Fruit fly (Drosophila melanogaster) whole organism, embryonic: ENCODE data around the gene Cralbp.

ENCODE experiments used
- Atf-2 ChIP-seq: fragments of 200-800 bp; sonication (Bioruptor generic); optimal IDR thresholded peaks from 2 replicates; lab custom pipeline; 2016; ENCODE audit warnings: missing biosample characterization, missing genetic modification characterization
- CG10209 ChIP-seq: fragments of 200-800 bp; sonication (Bioruptor generic); optimal IDR thresholded peaks from 3 replicates; lab custom pipeline; 2017; ENCODE audit warnings: missing biosample characterization, mild to moderate bottlenecking, missing genetic modification characterization, missing genetic modification reagents
- CG1024 ChIP-seq: fragments of 200-800 bp; sonication (Bioruptor generic); IDR thresholded peaks from 2 replicates; pipeline ENCODE4 v1.3.6; 2022; ENCODE audit warnings: missing biosample characterization, missing genetic modification characterization
- CG12659 ChIP-seq: fragments of 200-800 bp; sonication (Bioruptor generic); optimal IDR thresholded peaks from 3 replicates; lab custom pipeline; 2017; ENCODE audit warnings: mild to moderate bottlenecking, missing biosample characterization, missing genetic modification reagents, missing genetic modification characterization
- CG13424 ChIP-seq: fragments of 200-800 bp; sonication (Bioruptor generic); optimal IDR thresholded peaks from 2 replicates; lab custom pipeline; 2019; ENCODE audit warnings: missing biosample characterization, mild to moderate bottlenecking, missing genetic modification characterization, moderate library complexity
- CG15269 ChIP-seq: fragments of 200-800 bp; sonication (Bioruptor generic); optimal IDR thresholded peaks from 2 replicates; lab custom pipeline; 2018; ENCODE audit warnings: missing biosample characterization, mild to moderate bottlenecking, missing genetic modification characterization, moderate library complexity
- CG17359 ChIP-seq: fragments of 200-800 bp; sonication (Bioruptor generic); optimal IDR thresholded peaks from 3 replicates; lab custom pipeline; 2018; ENCODE audit warnings: missing biosample characterization, mild to moderate bottlenecking, missing genetic modification characterization, moderate library complexity
- CG1792 ChIP-seq: fragments of 200-800 bp; sonication (Bioruptor generic); optimal IDR thresholded peaks from 2 replicates; lab custom pipeline; 2016; ENCODE audit warnings: missing biosample characterization, missing genetic modification characterization
- CG18262 ChIP-seq: fragments of 200-800 bp; optimal IDR thresholded peaks from 3 replicates; lab custom pipeline; 2019; ENCODE audit warnings: missing biosample characterization, mild to moderate bottlenecking, missing genetic modification characterization, moderate library complexity
- CG30020 ChIP-seq: fragments of 200-800 bp; optimal IDR thresholded peaks from 2 replicates; lab custom pipeline; 2019; ENCODE audit warnings: missing biosample characterization, mild to moderate bottlenecking, missing genetic modification characterization, moderate library complexity
- CG30403 ChIP-seq: fragments of 200-800 bp; sonication (Bioruptor generic); optimal IDR thresholded peaks from 3 replicates; lab custom pipeline; 2016; ENCODE audit warnings: missing biosample characterization, missing genetic modification characterization
- CG3281 ChIP-seq: fragments of 200-800 bp; sonication (Bioruptor generic); optimal IDR thresholded peaks from 3 replicates; lab custom pipeline; 2017; ENCODE audit warnings: missing biosample characterization, mild to moderate bottlenecking, missing genetic modification characterization
- CG4617 ChIP-seq: fragments of 200-800 bp; sonication (Bioruptor generic); optimal IDR thresholded peaks from 3 replicates; lab custom pipeline; 2016; ENCODE audit warnings: missing biosample characterization, missing genetic modification characterization, borderline replicate concordance
- CG5953 ChIP-seq: fragments of 200-800 bp; sonication (Bioruptor generic); IDR thresholded peaks from 2 replicates; pipeline ENCODE4 v1.3.6; 2022; ENCODE audit warnings: missing biosample characterization, missing genetic modification characterization
- CG6813 ChIP-seq: fragments of 200-800 bp; sonication (Bioruptor generic); optimal IDR thresholded peaks from 2 replicates; lab custom pipeline; 2017; ENCODE audit warnings: missing biosample characterization, missing genetic modification characterization, mild to moderate bottlenecking, moderate library complexity, missing genetic modification reagents
- CG7357 ChIP-seq: fragments of 200-800 bp; sonication (Bioruptor generic); IDR thresholded peaks from 3 replicates; pipeline ENCODE4 v1.3.6; 2022; ENCODE audit warnings: missing biosample characterization, missing genetic modification characterization
- CG8290 ChIP-seq, 3 experiments: fragments of 200-800 bp; sonication (Bioruptor generic); optimal IDR thresholded peaks; 2 replicates each; lab custom pipeline; 2016 to 2019; ENCODE audit warnings: missing biosample characterization in 3 of 3, missing genetic modification characterization in 3 of 3, mild to moderate bottlenecking in 2 of 3, moderate library complexity in 1 of 3
- CG8388 ChIP-seq: fragments of 200-800 bp; sonication (Bioruptor generic); optimal IDR thresholded peaks from 2 replicates; lab custom pipeline; 2019; ENCODE audit warnings: missing biosample characterization, mild to moderate bottlenecking, missing genetic modification characterization, moderate library complexity
- CG8924 ChIP-seq: fragments of 200-800 bp; optimal IDR thresholded peaks from 3 replicates; lab custom pipeline; 2019; ENCODE audit warnings: missing biosample characterization, mild to moderate bottlenecking, missing genetic modification characterization, moderate library complexity
- CG9215 ChIP-seq: fragments of 200-800 bp; sonication (Bioruptor generic); IDR thresholded peaks from 2 replicates; pipeline ENCODE4 v1.3.6; 2022; ENCODE audit warnings: missing biosample characterization, missing genetic modification characterization
- CrebB ChIP-seq: fragments of 200-800 bp; sonication (Bioruptor generic); optimal IDR thresholded peaks from 3 replicates; lab custom pipeline; 2018; ENCODE audit warnings: missing biosample characterization, mild to moderate bottlenecking, missing genetic modification characterization
- Eip74EF ChIP-seq, 2 experiments: fragments of 200-800 bp in 1 of 2; fragments of >200 bp in 1 of 2; sonication (Bioruptor generic) in 1 of 2; optimal IDR thresholded peaks; 2 replicates each; lab custom pipeline; 2017 to 2019; ENCODE audit warnings: missing biosample characterization in 2 of 2, missing genetic modification characterization in 2 of 2, mild to moderate bottlenecking in 1 of 2, moderate library complexity in 1 of 2
- Ets97D ChIP-seq: fragments of 200-800 bp; sonication (Bioruptor generic); optimal IDR thresholded peaks from 3 replicates; lab custom pipeline; 2016; ENCODE audit warnings: missing biosample characterization, missing genetic modification characterization
- Fer2 ChIP-seq: fragments of 200-800 bp; sonication (Bioruptor generic); optimal IDR thresholded peaks from 2 replicates; lab custom pipeline; 2018; ENCODE audit warnings: missing biosample characterization, mild to moderate bottlenecking, missing genetic modification characterization, moderate library complexity
- HLH4C ChIP-seq: fragments of 200-800 bp; sonication (Bioruptor generic); IDR thresholded peaks from 3 replicates; pipeline ENCODE4 v1.3.6; 2022; ENCODE audit warnings: missing biosample characterization, missing genetic modification characterization; ENCODE audit not compliant: partially characterized antibody
- Kr ChIP-seq: fragments of 200-800 bp; sonication (Bioruptor generic); optimal IDR thresholded peaks from 2 replicates; lab custom pipeline; 2017; ENCODE audit warnings: missing biosample characterization, mild to moderate bottlenecking, missing genetic modification characterization
- Med ChIP-seq: fragments of 200-800 bp; sonication (Bioruptor generic); peaks from one replicate; lab custom pipeline; 2016; ENCODE audit warnings: missing biosample characterization, missing genetic modification characterization, mild to moderate bottlenecking, inconsistent platforms, moderate library complexity
- Mes4 ChIP-seq: fragments of 200-800 bp; sonication (Bioruptor generic); optimal IDR thresholded peaks from 2 replicates; lab custom pipeline; 2016; ENCODE audit warnings: missing biosample characterization, missing genetic modification characterization
- NFAT ChIP-seq: fragments of 200-800 bp; sonication (Bioruptor generic); IDR thresholded peaks from 2 replicates; pipeline ENCODE4 v1.3.6; 2022; ENCODE audit warnings: missing biosample characterization, missing genetic modification characterization
- Ptx1 ChIP-seq: fragments of 200-800 bp; sonication (Bioruptor generic); IDR thresholded peaks from 2 replicates; pipeline ENCODE4 v1.3.6; 2022; ENCODE audit warnings: missing biosample characterization, missing genetic modification characterization
- Ravus ChIP-seq: fragments of 200-800 bp; sonication (Bioruptor generic); IDR thresholded peaks from 2 replicates; pipeline ENCODE4 v1.3.6; 2022; ENCODE audit warnings: missing biosample characterization, missing genetic modification characterization
- Sox102F ChIP-seq: fragments of 200-800 bp; sonication (Bioruptor generic); optimal IDR thresholded peaks from 2 replicates; lab custom pipeline; 2018; ENCODE audit warnings: missing biosample characterization, mild to moderate bottlenecking, missing genetic modification characterization, moderate library complexity
- bsh ChIP-seq, 2 experiments: fragments of 200-800 bp; sonication (Bioruptor generic); optimal IDR thresholded peaks; 2 replicates each; lab custom pipeline; 2017 to 2018; ENCODE audit warnings: mild to moderate bottlenecking in 2 of 2, missing biosample characterization in 2 of 2, missing genetic modification characterization in 2 of 2, moderate library complexity in 1 of 2
- caup ChIP-seq: fragments of 200-800 bp; sonication (Bioruptor generic); optimal IDR thresholded peaks from 3 replicates; lab custom pipeline; 2017; ENCODE audit warnings: missing biosample characterization, mild to moderate bottlenecking, missing genetic modification characterization, moderate library complexity; ENCODE audit not compliant: severe bottlenecking
- cg ChIP-seq: fragments of 200-800 bp; sonication (Bioruptor generic); optimal IDR thresholded peaks from 3 replicates; lab custom pipeline; 2019; ENCODE audit warnings: missing biosample characterization, mild to moderate bottlenecking, missing genetic modification characterization, moderate library complexity
- chif ChIP-seq, 2 experiments: fragments of 200-800 bp; sonication (Bioruptor generic); optimal IDR thresholded peaks; 3 replicates each; lab custom pipeline; 2016; ENCODE audit warnings: missing biosample characterization in 2 of 2, missing genetic modification characterization in 2 of 2
- dmrt99B ChIP-seq: fragments of 200-800 bp; sonication (Bioruptor generic); optimal IDR thresholded peaks from 2 replicates; lab custom pipeline; 2018; ENCODE audit warnings: missing biosample characterization, mild to moderate bottlenecking, missing genetic modification characterization, moderate library complexity
- grau ChIP-seq: fragments of 200-800 bp; optimal IDR thresholded peaks from 3 replicates; lab custom pipeline; 2019; ENCODE audit warnings: missing biosample characterization, mild to moderate bottlenecking, missing genetic modification characterization, moderate library complexity
- gt ChIP-seq: fragments of 200-800 bp; sonication (Bioruptor generic); IDR thresholded peaks from 2 replicates; pipeline ENCODE4 v1.3.6; 2022; ENCODE audit warnings: missing biosample characterization, missing genetic modification characterization
- hth ChIP-seq: fragments of >200 bp; optimal IDR thresholded peaks from 2 replicates; lab custom pipeline; 2017; ENCODE audit warnings: inconsistent platforms
- kah ChIP-seq: fragments of 200-800 bp; sonication (Bioruptor generic); optimal IDR thresholded peaks from 2 replicates; lab custom pipeline; 2018; ENCODE audit warnings: missing biosample characterization, mild to moderate bottlenecking, missing genetic modification characterization
- nom ChIP-seq: fragments of 200-800 bp; sonication (Bioruptor generic); optimal IDR thresholded peaks from 2 replicates; lab custom pipeline; 2017; ENCODE audit warnings: missing biosample characterization, missing genetic modification characterization, mild to moderate bottlenecking, moderate library complexity, missing genetic modification reagents
- psq ChIP-seq: fragments of 200-800 bp; sonication (Bioruptor generic); optimal IDR thresholded peaks from 2 replicates; lab custom pipeline; 2017; ENCODE audit warnings: missing biosample characterization, missing genetic modification characterization
- rib ChIP-seq: fragments of 200-800 bp; sonication (Bioruptor generic); IDR thresholded peaks from 2 replicates; pipeline ENCODE4 v1.3.6; 2022; ENCODE audit warnings: missing biosample characterization, missing genetic modification characterization
- sr ChIP-seq: fragments of 200-800 bp; sonication (Bioruptor generic); IDR thresholded peaks from 3 replicates; pipeline ENCODE4 v1.3.6; 2022; ENCODE audit warnings: missing biosample characterization, missing genetic modification characterization
- tap ChIP-seq: fragments of 200-800 bp; optimal IDR thresholded peaks from 3 replicates; lab custom pipeline; 2019; ENCODE audit warnings: missing biosample characterization, mild to moderate bottlenecking, missing genetic modification characterization, moderate library complexity
- unpg ChIP-seq: fragments of 200-800 bp; sonication (Bioruptor generic); optimal IDR thresholded peaks from 3 replicates; lab custom pipeline; 2018; ENCODE audit warnings: missing biosample characterization, mild to moderate bottlenecking, missing genetic modification characterization, moderate library complexity
- z ChIP-seq: fragments of 200-800 bp; sonication (Bioruptor generic); IDR thresholded peaks from 3 replicates; pipeline ENCODE4 v1.3.6; 2022; ENCODE audit warnings: missing biosample characterization, missing genetic modification characterization

The Cralbp gene

DNA sequence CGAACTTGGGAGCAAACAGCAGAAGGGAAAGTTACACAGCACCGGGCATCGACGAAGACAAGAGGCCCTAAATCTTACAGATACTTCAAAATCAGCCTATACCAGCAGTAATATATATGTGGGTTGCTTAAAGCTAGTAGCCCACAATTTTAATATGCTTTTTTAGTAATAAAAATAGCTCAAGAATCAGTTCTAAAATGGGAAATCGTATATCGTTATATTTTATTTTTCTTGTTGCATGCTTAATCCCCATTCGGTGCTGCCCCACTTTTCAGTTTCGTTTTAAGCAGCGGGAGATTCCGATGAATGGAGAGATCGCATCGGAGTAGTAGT lies 21.5 kb upstream of the Cralbp start (continued):
- TF ChIP-seq CG15269 (tag; lab: Kevin White, UChicago), result peak; percentile 33
- peak; percentile 45 for TF ChIP-seq unpg (GFP tag; lab: Kevin White, UChicago)
- peak; percentile 14 for TF ChIP-seq Sox102F (GFP tag; lab: Kevin White, UChicago)
- TF ChIP-seq Ptx1 (GFP tag; lab: Robert Waterston, UW), result peak; percentile 55
- TF ChIP-seq CG17359 (tag; lab: Kevin White, UChicago), result peak; percentile 41
- peak; percentile 23; the same call in 1 of the 2 replicates for TF ChIP-seq CG9215 (GFP tag; lab: Robert Waterston, UW)
- TF ChIP-seq Atf-2 (GFP tag; lab: Kevin White, UChicago), result no peak
- TF ChIP-seq dmrt99B (tag; lab: Kevin White, UChicago), result peak; percentile 53
- no peak for TF ChIP-seq CG8290 (GFP tag; optimal IDR thresholded peaks at IDR 0.05; lab: Kevin White, UChicago)
- TF ChIP-seq CG8290 (tag; optimal IDR thresholded peaks at IDR 0.05; lab: Kevin White, UChicago), result no peak
- peak; percentile 10 for TF ChIP-seq CG6813 (GFP tag; lab: Kevin White, UChicago)
- TF ChIP-seq Ets97D (GFP tag; lab: Kevin White, UChicago), result no peak
- TF ChIP-seq tap (tag; lab: Kevin White, UChicago), result no peak
- TF ChIP-seq NFAT (GFP tag; lab: Robert Waterston, UW), result 0 out of 2 replicates have a peak, but pooled peaks have one; percentile 10
- TF ChIP-seq Med (GFP tag; lab: Kevin White, UChicago), result peak; percentile 16
- TF ChIP-seq CG13424 (tag; lab: Kevin White, UChicago), result peak; percentile 6
- TF ChIP-seq psq (GFP tag; lab: Kevin White, UChicago), result no peak
- peak in 1 of 2 experiments; percentile 1 for TF ChIP-seq Eip74EF (GFP tag; optimal IDR thresholded peaks at IDR 0.05; lab: Kevin White, UChicago)
- no peak for TF ChIP-seq CG4617 (GFP tag; lab: Kevin White, UChicago)
- peak in 1 of 2 experiments; percentile 1 for TF ChIP-seq chif (GFP tag; optimal IDR thresholded peaks at IDR 0.05; lab: Kevin White, UChicago)
- TF ChIP-seq z, result no peak
- no peak for TF ChIP-seq gt (GFP tag; lab: Robert Waterston, UW)
- no peak for TF ChIP-seq CG12659
- TF ChIP-seq CG5953 (GFP tag; lab: Robert Waterston, UW), result peak; percentile 30; the same call in 1 of the 2 replicates
- peak; percentile 17 for TF ChIP-seq CG8924 (tag; lab: Kevin White, UChicago)
- peak; percentile 44 for TF ChIP-seq CG3281 (GFP tag; lab: Kevin White, UChicago)
- TF ChIP-seq CG30403 (GFP tag; lab: Kevin White, UChicago), result peak; percentile 49
- TF ChIP-seq CG18262 (tag; lab: Kevin White, UChicago), result peak; percentile 23
- peak; percentile 39 for TF ChIP-seq grau (tag; lab: Kevin White, UChicago)
- TF ChIP-seq CG7357 (GFP tag; lab: Robert Waterston, UW), result 0 out of 3 replicates have a peak, but pooled peaks have one; percentile 17
- peak; percentile 71 for TF ChIP-seq nom (GFP tag; lab: Kevin White, UChicago)
- peak; percentile 12 for TF ChIP-seq CG10209 (GFP tag; lab: Kevin White, UChicago)

DNA sequence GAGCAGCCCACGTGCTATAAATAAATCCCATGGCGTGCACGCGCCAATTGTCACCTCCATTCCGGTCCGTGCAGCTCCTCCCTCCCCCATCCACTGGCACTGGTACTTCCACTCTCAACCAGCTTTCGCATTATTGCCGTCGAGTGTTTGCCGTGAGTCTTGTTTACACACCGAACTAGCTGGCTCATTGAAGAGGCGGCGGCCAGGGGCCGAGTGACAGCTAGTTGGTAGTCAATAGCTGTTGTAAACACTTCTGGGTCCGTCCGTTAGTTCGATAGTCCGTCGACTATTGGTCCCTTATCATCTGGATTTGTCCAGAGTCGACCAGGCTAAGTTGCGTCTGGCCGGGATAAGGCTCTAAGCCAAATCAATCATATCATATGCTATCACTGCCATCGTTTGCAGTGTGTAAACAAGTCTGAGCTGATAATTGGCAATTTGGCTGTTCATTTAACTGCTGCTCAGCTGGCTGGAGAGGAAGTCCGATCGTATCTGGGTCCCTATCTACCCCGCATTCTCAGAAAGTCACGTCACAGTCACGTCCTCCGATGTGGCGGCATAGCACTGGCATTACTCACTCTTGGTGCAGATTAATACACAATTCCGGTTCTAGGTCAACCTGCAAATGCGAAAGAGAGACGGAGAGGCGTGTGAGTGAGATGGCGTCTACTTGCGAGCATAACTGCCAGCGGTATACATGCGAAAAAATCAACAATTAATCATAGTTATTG lies 21.0 kb upstream of the Cralbp start:
- no peak for TF ChIP-seq Fer2 (tag; lab: Kevin White, UChicago)
- no peak for TF ChIP-seq Ravus (GFP tag; lab: Robert Waterston, UW)
- TF ChIP-seq rib (GFP tag; lab: Robert Waterston, UW), result no peak
- no peak for TF ChIP-seq kah (GFP tag; lab: Kevin White, UChicago)
- no peak for TF ChIP-seq hth
- TF ChIP-seq Kr (GFP tag; lab: Kevin White, UChicago), result no peak
- TF ChIP-seq CG8388, result no peak
- TF ChIP-seq sr, result no peak
- no peak for TF ChIP-seq CG1792 (GFP tag; lab: Kevin White, UChicago)
- TF ChIP-seq cg, result no peak
- no peak for TF ChIP-seq HLH4C
- no peak for TF ChIP-seq CG1024 (GFP tag; lab: Robert Waterston, UW)
- no peak for TF ChIP-seq bsh (GFP tag; optimal IDR thresholded peaks at IDR 0.05; lab: Kevin White, UChicago)
- no peak for TF ChIP-seq CG30020 (tag; lab: Kevin White, UChicago)
- no peak for TF ChIP-seq caup
- no peak for TF ChIP-seq Mes4 (GFP tag; lab: Kevin White, UChicago)
- TF ChIP-seq CrebB (tag; lab: Kevin White, UChicago), result no peak
